Worm (Caenorhabditis elegans) whole organism, L3 larva: ENCODE measurements around the gene acs-20.

Experiments used
- R02D3.7 ChIP-seq: fragments of 150-350 bp; optimal IDR thresholded peaks from 2 replicates; lab custom pipeline; 2014; ENCODE audit warnings: missing biosample characterization, missing genetic modification characterization
- ZK546.5 ChIP-seq: sonication (generic microtip); optimal IDR thresholded peaks from 2 replicates; lab custom pipeline; 2017; ENCODE audit warnings: missing biosample characterization, missing genetic modification characterization
- aly-2 ChIP-seq: fragments of 150-350 bp; optimal IDR thresholded peaks from 2 replicates; lab custom pipeline; 2014; ENCODE audit warnings: missing biosample characterization, missing genetic modification characterization
- ceh-28 ChIP-seq: fragments of 150-350 bp; optimal IDR thresholded peaks from 2 replicates; lab custom pipeline; 2014; ENCODE audit warnings: missing biosample characterization, missing genetic modification reagents, missing genetic modification characterization
- ceh-82 ChIP-seq: fragments of 150-350 bp; optimal IDR thresholded peaks from 2 replicates; lab custom pipeline; 2014; ENCODE audit warnings: missing biosample characterization, missing genetic modification characterization
- ceh-9 ChIP-seq: sonication (generic microtip); optimal IDR thresholded peaks from 2 replicates; lab custom pipeline; 2018; ENCODE audit warnings: missing biosample characterization, missing genetic modification characterization
- daf-12 ChIP-seq: fragments of 150-350 bp; optimal IDR thresholded peaks from 2 replicates; lab custom pipeline; 2014; ENCODE audit warnings: missing biosample characterization, missing genetic modification reagents, missing genetic modification characterization
- egl-27 ChIP-seq: sonication (generic microtip); optimal IDR thresholded peaks from 4 replicates; lab custom pipeline; 2017; ENCODE audit warnings: missing biosample characterization, missing genetic modification reagents, missing genetic modification characterization
- egl-5 ChIP-seq: fragments of 150-350 bp; optimal IDR thresholded peaks from 2 replicates; lab custom pipeline; 2017; ENCODE audit warnings: missing biosample characterization, missing genetic modification reagents, missing genetic modification characterization, inconsistent platforms
- elt-1 ChIP-seq: fragments of 150-350 bp; optimal IDR thresholded peaks from 2 replicates; lab custom pipeline; 2014; ENCODE audit warnings: missing biosample characterization, missing genetic modification characterization
- elt-2 ChIP-seq: sonication (generic microtip); optimal IDR thresholded peaks from 2 replicates; lab custom pipeline; 2016; ENCODE audit warnings: missing genetic modification reagents, mild to moderate bottlenecking, missing genetic modification characterization, missing compliant biosample characterization
- elt-3 ChIP-seq, 3 experiments: fragments of 150-350 bp in 1 of 3; sonication (generic microtip) in 2 of 3; optimal IDR thresholded peaks; 2 replicates in 2 of 3; 4 replicates in 1 of 3; lab custom pipeline; 2014 to 2017; ENCODE audit warnings: missing biosample characterization in 3 of 3, missing genetic modification characterization in 3 of 3
- eor-1 ChIP-seq, 2 experiments: fragments of 150-350 bp; optimal IDR thresholded peaks; 2 replicates each; lab custom pipeline; 2014 to 2018; ENCODE audit warnings: missing biosample characterization in 2 of 2, missing genetic modification characterization in 2 of 2
- fkh-10 ChIP-seq: sonication (generic microtip); optimal IDR thresholded peaks from 2 replicates; lab custom pipeline; 2017; ENCODE audit warnings: missing biosample characterization, missing genetic modification reagents, missing genetic modification characterization
- fkh-2 ChIP-seq: fragments of 150-350 bp; optimal IDR thresholded peaks from 2 replicates; lab custom pipeline; 2014; ENCODE audit warnings: missing biosample characterization, missing genetic modification reagents, missing genetic modification characterization
- fos-1 ChIP-seq: fragments of 150-350 bp; optimal IDR thresholded peaks from 2 replicates; lab custom pipeline; 2014; ENCODE audit warnings: missing biosample characterization, missing genetic modification characterization
- hmg-11 ChIP-seq: sonication (generic microtip); optimal IDR thresholded peaks from 2 replicates; lab custom pipeline; 2016; ENCODE audit warnings: missing genetic modification characterization, missing compliant biosample characterization
- jun-1 ChIP-seq: fragments of 150-350 bp; optimal IDR thresholded peaks from 2 replicates; lab custom pipeline; 2014; ENCODE audit warnings: missing biosample characterization, missing genetic modification reagents, missing genetic modification characterization
- lsy-12 ChIP-seq: sonication (generic microtip); optimal IDR thresholded peaks from 2 replicates; lab custom pipeline; 2016; ENCODE audit warnings: mild to moderate bottlenecking, missing genetic modification characterization, missing compliant biosample characterization
- mdl-1 ChIP-seq: fragments of 150-350 bp; optimal IDR thresholded peaks from 2 replicates; lab custom pipeline; 2014; ENCODE audit warnings: missing biosample characterization, missing genetic modification characterization
- mml-1 ChIP-seq: fragments of 150-350 bp; sonication (generic microtip); optimal IDR thresholded peaks from 3 replicates; lab custom pipeline; 2014; ENCODE audit warnings: missing biosample characterization, missing genetic modification characterization
- nfya-1 ChIP-seq: sonication (generic microtip); optimal IDR thresholded peaks from 2 replicates; lab custom pipeline; 2017; ENCODE audit warnings: missing genetic modification characterization, mild to moderate bottlenecking, missing compliant biosample characterization, antibody characterized with exemption, moderate library complexity; ENCODE audit not compliant: insufficient read depth
- nhr-23 ChIP-seq: fragments of 150-350 bp; optimal IDR thresholded peaks from 2 replicates; lab custom pipeline; 2014; ENCODE audit warnings: missing biosample characterization, missing genetic modification reagents, missing genetic modification characterization
- nhr-237 ChIP-seq: fragments of 150-350 bp; optimal IDR thresholded peaks from 2 replicates; lab custom pipeline; 2014; ENCODE audit warnings: missing biosample characterization, missing genetic modification characterization
- nhr-25 ChIP-seq: sonication (generic microtip); optimal IDR thresholded peaks from 2 replicates; lab custom pipeline; 2017; ENCODE audit warnings: missing biosample characterization, missing genetic modification characterization
- nhr-28 ChIP-seq: fragments of 150-350 bp; optimal IDR thresholded peaks from 2 replicates; lab custom pipeline; 2014; ENCODE audit warnings: missing biosample characterization, missing genetic modification characterization
- nhr-43 ChIP-seq: sonication (generic microtip); optimal IDR thresholded peaks from 2 replicates; lab custom pipeline; 2016; ENCODE audit warnings: mild to moderate bottlenecking, missing genetic modification characterization, missing compliant biosample characterization; ENCODE audit not compliant: poor library complexity, severe bottlenecking
- nhr-67 ChIP-seq: fragments of 150-350 bp; optimal IDR thresholded peaks from 2 replicates; lab custom pipeline; 2014; ENCODE audit warnings: missing biosample characterization, missing genetic modification characterization
- nhr-76 ChIP-seq: fragments of 150-350 bp; sonication (generic microtip); optimal IDR thresholded peaks from 5 replicates; lab custom pipeline; 2014; ENCODE audit warnings: missing biosample characterization, missing genetic modification characterization
- nhr-77 ChIP-seq: fragments of 150-350 bp; optimal IDR thresholded peaks from 2 replicates; lab custom pipeline; 2014; ENCODE audit warnings: missing biosample characterization, missing genetic modification characterization
- pha-4 ChIP-seq: fragments of 150-350 bp; optimal IDR thresholded peaks from 2 replicates; lab custom pipeline; 2014; ENCODE audit warnings: missing biosample characterization, missing genetic modification reagents, missing genetic modification characterization
- pqm-1 ChIP-seq: fragments of 150-350 bp; optimal IDR thresholded peaks from 2 replicates; lab custom pipeline; 2017; ENCODE audit warnings: missing biosample characterization, missing genetic modification characterization, inconsistent platforms
- skn-1 ChIP-seq: fragments of 150-350 bp; optimal IDR thresholded peaks from 2 replicates; lab custom pipeline; 2014; ENCODE audit warnings: missing biosample characterization, missing genetic modification characterization
- unc-62 ChIP-seq: fragments of 150-350 bp; sonication (generic microtip); optimal IDR thresholded peaks from 4 replicates; lab custom pipeline; 2014; ENCODE audit warnings: missing biosample characterization, missing genetic modification reagents, missing genetic modification characterization

The acs-20 gene

ce11 chrIV:12438359-12438758 is 39.9 kb upstream of the acs-20 start, which contains the start of gene clec-185:
Gene clec-185, plus strand, starts transcription at chrIV:12438659.
- TF ChIP-seq R02D3.7 (no peak), fkh-2 (tag; lab: Kevin White, UChicago) (no peak), lsy-12 (no peak), ZK546.5 (tag; lab: Kevin White, UChicago) (no peak), hmg-11 (tag; lab: Kevin White, UChicago) (no peak), fos-1 (no peak), unc-62 (no peak), mdl-1 (tag; lab: Kevin White, UChicago) (no peak), mml-1 (tag; lab: Kevin White, UChicago) (no peak), nhr-23 (tag; lab: Kevin White, UChicago) (no peak), nhr-28 (tag; lab: Kevin White, UChicago) (no peak), egl-5 (tag; lab: Kevin White, UChicago) (no peak), nhr-67 (tag; lab: Kevin White, UChicago) (no peak), elt-3 (tag; optimal IDR thresholded peaks at IDR 0.05; lab: Kevin White, UChicago) (no peak), ceh-28 (tag; lab: Kevin White, UChicago) (no peak), nfya-1 (no peak)

- peak; percentile 91 for TF ChIP-seq pqm-1 (tag; lab: Kevin White, UChicago)
- TF ChIP-seq daf-12: no peak
- TF ChIP-seq egl-27 (tag; lab: Kevin White, UChicago): no peak
- peak; percentile 96 for TF ChIP-seq elt-2 (tag; lab: Kevin White, UChicago)
- TF ChIP-seq nhr-67 (tag; lab: Kevin White, UChicago): no peak
- TF ChIP-seq jun-1: peak; percentile 23
- TF ChIP-seq elt-3 (tag; optimal IDR thresholded peaks at IDR 0.05; lab: Kevin White, UChicago): no peak
Observed at ce11 chrIV:12435442-12435841, 36.9 kb upstream of the acs-20 start, which contains the start of gene irg-4. Gene irg-4, plus strand, starts transcription at chrIV:12435833.

ce11 chrIV:12432340-12432739 is 33.8 kb upstream of the acs-20 start, which contains the start of gene clec-184:
Gene clec-184, plus strand, starts transcription at chrIV:12432640.
- TF ChIP-seq mml-1 (tag; lab: Kevin White, UChicago) (no peak), elt-1 (tag; lab: Kevin White, UChicago) (no peak), nhr-76 (tag; lab: Kevin White, UChicago) (no peak), pqm-1 (tag; lab: Kevin White, UChicago) (no peak), ceh-82 (tag; lab: Kevin White, UChicago) (no peak), nhr-23 (tag; lab: Kevin White, UChicago) (no peak), skn-1 (tag; lab: Kevin White, UChicago) (no peak), R02D3.7 (no peak), hmg-11 (tag; lab: Kevin White, UChicago) (no peak), mdl-1 (tag; lab: Kevin White, UChicago) (no peak), eor-1 (tag; optimal IDR thresholded peaks at IDR 0.05; lab: Kevin White, UChicago) (no peak), nhr-67 (tag; lab: Kevin White, UChicago) (no peak), nhr-43 (no peak), nhr-237 (tag; lab: Kevin White, UChicago) (no peak), nhr-28 (tag; lab: Kevin White, UChicago) (no peak), ceh-28 (tag; lab: Kevin White, UChicago) (no peak), pha-4 (tag; lab: Kevin White, UChicago) (no peak), elt-2 (tag; lab: Kevin White, UChicago) (no peak), aly-2 (no peak)

ce11 chrIV:12431755-12432154 is 33.2 kb upstream of the acs-20 start:
- TF ChIP-seq mml-1 (tag; lab: Kevin White, UChicago) (no peak), nhr-77 (tag; lab: Kevin White, UChicago) (no peak), ceh-82 (tag; lab: Kevin White, UChicago) (no peak), nhr-25 (tag; lab: Kevin White, UChicago) (no peak), eor-1 (tag; optimal IDR thresholded peaks at IDR 0.05; lab: Kevin White, UChicago) (no peak), nhr-67 (tag; lab: Kevin White, UChicago) (no peak), fkh-10 (GFP tag; lab: Kevin White, UChicago) (no peak), fos-1 (no peak), jun-1 (no peak), mdl-1 (tag; lab: Kevin White, UChicago) (no peak), egl-5 (tag; lab: Kevin White, UChicago) (no peak)

- TF ChIP-seq nhr-25 (tag; lab: Kevin White, UChicago) (peak; percentile 89), ceh-9 (tag; lab: Kevin White, UChicago) (no peak), nhr-43 (no peak), elt-1 (tag; lab: Kevin White, UChicago) (peak; percentile 81), nfya-1 (no peak)
Observed at ce11 chrIV:12429504-12429903, 31.0 kb upstream of the acs-20 start.
